Fruit fly (Drosophila melanogaster): ENCODE data around the gene Smn.

DNA sequence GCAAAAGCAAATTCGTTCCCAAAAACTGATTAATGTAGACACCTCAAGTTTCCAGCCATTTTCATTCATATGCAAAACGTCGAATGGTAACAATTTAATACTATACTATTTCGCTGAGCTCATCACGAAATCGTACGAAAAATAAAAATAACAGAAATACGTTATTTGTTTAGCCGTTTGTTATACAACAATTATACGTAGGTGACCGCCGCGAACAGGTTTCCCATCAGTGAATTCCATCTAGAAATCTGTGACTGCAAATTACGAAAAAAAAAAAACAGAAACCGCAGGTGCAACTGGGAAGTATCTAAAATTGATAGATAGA lies 9.6 kb downstream of the Smn start:
- TF ChIP-seq CG8765 (GFP tag; IDR thresholded peaks at IDR 0.05) (no peak), CG16863 (GFP tag; optimal IDR thresholded peaks at IDR 0.05) (no peak), ash1 (GFP tag; optimal IDR thresholded peaks at IDR 0.05) (no peak), Myb (GFP tag; optimal IDR thresholded peaks at IDR 0.05) (no peak), Ptx1 (GFP tag; IDR thresholded peaks at IDR 0.05) (no peak), caup (GFP tag; optimal IDR thresholded peaks at IDR 0.05; ENCODE audit: severe bottlenecking) (no peak), Six4 (GFP tag; optimal IDR thresholded peaks at IDR 0.05) (no peak), CG7372 (GFP tag; IDR thresholded peaks at IDR 0.05) (no peak), Dip2 (GFP tag; IDR thresholded peaks at IDR 0.05) (no peak), CG1647 (GFP tag; optimal IDR thresholded peaks at IDR 0.05) (no peak), Camta (GFP tag; optimal IDR thresholded peaks at IDR 0.05) (no peak)

Measured in whole organism, embryonic.